Worm (Caenorhabditis elegans): Measurements from ENCODE around the gene R08E3.3.

The R08E3.3 gene

DNA sequence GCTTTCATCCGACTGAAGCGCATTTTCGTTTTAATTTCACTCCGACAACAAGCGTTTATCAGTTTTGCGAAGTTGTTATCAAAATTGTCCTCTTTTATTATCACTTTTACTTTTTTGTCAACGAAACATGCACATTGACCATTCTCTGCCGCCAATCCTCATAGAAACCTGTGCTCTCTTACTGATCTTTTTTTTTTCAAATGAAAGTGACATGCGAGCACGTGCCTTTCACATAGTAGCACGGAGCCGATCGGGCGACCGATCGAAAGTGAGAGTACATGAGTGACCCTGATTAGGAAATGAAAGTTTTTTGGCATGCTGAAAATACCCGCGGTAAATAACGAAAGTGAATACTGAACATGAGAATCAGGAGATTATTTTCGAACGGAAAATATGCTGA, 24.3 kb upstream of the R08E3.3 start:
- TF ChIP-seq snpc-4 (tag; optimal IDR thresholded peaks at IDR 0.05) (no peak), hlh-1 (tag; optimal IDR thresholded peaks at IDR 0.05) (no peak), lsy-2 (tag; optimal IDR thresholded peaks at IDR 0.05) (no peak), nhr-12 (tag; optimal IDR thresholded peaks at IDR 0.05) (no peak), ham-2 (GFP tag; optimal IDR thresholded peaks at IDR 0.05) (no peak), lin-13 (tag; optimal IDR thresholded peaks at IDR 0.05) (no peak), ceh-83 (GFP tag; optimal IDR thresholded peaks at IDR 0.05) (no peak), unc-62 (GFP tag; optimal IDR thresholded peaks at IDR 0.05) (no peak), pha-4 (tag; optimal IDR thresholded peaks at IDR 0.05) (no peak), nhr-28 (tag; optimal IDR thresholded peaks at IDR 0.05) (no peak), sptf-1 (tag; optimal IDR thresholded peaks at IDR 0.05) (no peak), cnd-1 (tag; optimal IDR thresholded peaks at IDR 0.05) (no peak), nhr-2 (tag; optimal IDR thresholded peaks at IDR 0.05) (no peak), blmp-1 (tag; optimal IDR thresholded peaks at IDR 0.05) (no peak), lin-32 (GFP tag; optimal IDR thresholded peaks at IDR 0.05) (no peak), tbx-8 (GFP tag; optimal IDR thresholded peaks at IDR 0.05) (no peak), ceh-39 (tag; optimal IDR thresholded peaks at IDR 0.05) (no peak), mab-5 (tag; optimal IDR thresholded peaks at IDR 0.05) (no peak), nhr-76 (tag; optimal IDR thresholded peaks at IDR 0.05) (no peak)

- TF ChIP-seq elt-1 (tag; optimal IDR thresholded peaks at IDR 0.05; ENCODE audit: borderline replicate concordance, insufficient read depth) (no peak), zip-8 (tag; optimal IDR thresholded peaks at IDR 0.05) (no peak), ceh-43 (GFP tag; optimal IDR thresholded peaks at IDR 0.05) (no peak), ceh-83 (GFP tag; optimal IDR thresholded peaks at IDR 0.05) (no peak), sem-2 (GFP tag; optimal IDR thresholded peaks at IDR 0.05) (no peak), elt-3 (tag; optimal IDR thresholded peaks at IDR 0.05) (no peak), mep-1 (tag; optimal IDR thresholded peaks at IDR 0.05) (no peak), ham-2 (GFP tag; optimal IDR thresholded peaks at IDR 0.05) (no peak), flh-1 (GFP tag; optimal IDR thresholded peaks at IDR 0.05) (no peak), lsy-2 (tag; optimal IDR thresholded peaks at IDR 0.05) (no peak), cnd-1 (tag; optimal IDR thresholded peaks at IDR 0.05) (no peak)
These were observed 23.1 kb upstream of the R08E3.3 start for ce11 chrX:4795329-4795728.

ce11 chrX:4800078-4800621, 18.2 kb upstream of the R08E3.3 start, which contains the start of gene mig-13:
Gene mig-13, minus strand, starts transcription at chrX:4800128.
- TF ChIP-seq unc-39 (tag; optimal IDR thresholded peaks at IDR 0.05) (no peak), pha-4 (tag; optimal IDR thresholded peaks at IDR 0.05) (peak; percentile 8), elt-3 (tag; optimal IDR thresholded peaks at IDR 0.05) (no peak), nhr-76 (tag; optimal IDR thresholded peaks at IDR 0.05) (no peak), hlh-1 (tag; optimal IDR thresholded peaks at IDR 0.05) (no peak), M03D4.4 (tag; optimal IDR thresholded peaks at IDR 0.05) (no peak), snpc-4 (tag; optimal IDR thresholded peaks at IDR 0.05) (no peak), nhr-28 (tag; optimal IDR thresholded peaks at IDR 0.05) (no peak), mab-5 (tag; optimal IDR thresholded peaks at IDR 0.05) (no peak)

DNA sequence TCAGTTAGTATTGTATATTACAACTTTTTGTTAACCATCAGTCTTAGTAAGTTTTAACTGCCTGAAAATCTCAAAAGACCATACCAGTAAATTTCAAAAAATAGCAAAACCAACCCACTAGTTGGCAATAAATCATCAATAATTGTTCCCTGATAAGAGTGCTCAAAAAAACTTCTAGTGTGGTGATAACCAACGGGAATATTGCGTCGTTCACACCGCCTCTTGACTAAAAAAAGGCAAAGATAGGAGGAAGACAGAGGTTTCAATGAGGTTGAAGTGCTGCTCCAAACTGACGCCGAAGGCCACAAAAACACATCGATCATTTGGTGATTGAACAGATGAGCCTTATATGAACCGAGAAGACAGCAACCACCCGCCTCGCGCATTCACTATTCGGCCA, 17.5 kb upstream of the R08E3.3 start:
- TF ChIP-seq lsy-2 (tag; optimal IDR thresholded peaks at IDR 0.05) (no peak), cnd-1 (tag; optimal IDR thresholded peaks at IDR 0.05) (no peak), ham-2 (GFP tag; optimal IDR thresholded peaks at IDR 0.05) (no peak), lin-32 (GFP tag; optimal IDR thresholded peaks at IDR 0.05) (no peak), ceh-39 (tag; optimal IDR thresholded peaks at IDR 0.05) (no peak), unc-62 (GFP tag; optimal IDR thresholded peaks at IDR 0.05) (no peak), nhr-76 (tag; optimal IDR thresholded peaks at IDR 0.05) (no peak), elt-3 (tag; optimal IDR thresholded peaks at IDR 0.05) (no peak), nhr-237 (tag; optimal IDR thresholded peaks at IDR 0.05) (no peak), nhr-28 (tag; optimal IDR thresholded peaks at IDR 0.05) (no peak), sem-2 (GFP tag; optimal IDR thresholded peaks at IDR 0.05) (no peak), ces-1 (GFP tag; optimal IDR thresholded peaks at IDR 0.05) (no peak), zip-8 (tag; optimal IDR thresholded peaks at IDR 0.05) (no peak), drap-1 (GFP tag; optimal IDR thresholded peaks at IDR 0.05) (no peak)

ce11 chrX:4802255-4802654, 16.1 kb upstream of the R08E3.3 start:
- TF ChIP-seq hlh-1 (tag; optimal IDR thresholded peaks at IDR 0.05) (peak; percentile 83), nhr-2 (tag; optimal IDR thresholded peaks at IDR 0.05) (peak; percentile 49), unc-62 (GFP tag; optimal IDR thresholded peaks at IDR 0.05) (peak; percentile 88), sem-2 (GFP tag; optimal IDR thresholded peaks at IDR 0.05) (no peak), pha-4 (tag; optimal IDR thresholded peaks at IDR 0.05) (no peak)
